Worm (Caenorhabditis elegans) whole organism, L1 larva: ENCODE measurements around the gene let-92.

Source experiments
- lsy-2 ChIP-seq, 2 experiments: fragments of 150-350 bp; optimal IDR thresholded peaks; 2 replicates each; lab custom pipeline; 2014; ENCODE audit warnings: missing biosample characterization in 2 of 2, missing genetic modification characterization in 2 of 2
- unc-62 ChIP-seq: fragments of 150-350 bp; optimal IDR thresholded peaks from 2 replicates; lab custom pipeline; 2014; ENCODE audit warnings: missing biosample characterization, missing genetic modification reagents, missing genetic modification characterization

DNA sequence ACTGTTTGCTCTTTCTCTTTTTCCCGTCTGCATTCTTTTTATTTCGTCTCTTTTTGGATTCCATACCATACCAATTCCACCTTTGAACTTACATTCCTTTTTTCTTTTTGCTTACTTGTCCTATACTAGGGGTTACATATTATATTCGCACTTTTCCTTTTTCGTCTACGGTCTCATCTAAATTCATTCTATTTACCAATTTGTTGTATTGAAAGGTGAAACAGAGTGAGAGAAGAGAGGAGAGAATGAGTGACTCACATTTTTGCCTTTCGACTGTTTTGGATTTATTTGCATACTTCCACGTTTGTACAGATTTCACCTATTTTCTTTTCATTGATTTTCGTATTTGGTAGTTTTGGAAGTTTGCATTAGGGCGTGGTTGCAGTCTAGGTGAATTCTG is 5.2 kb downstream of the let-92 start:
- no peak for TF ChIP-seq unc-62 (GFP tag; lab: Kevin White, UChicago)
- TF ChIP-seq lsy-2 (tag; optimal IDR thresholded peaks at IDR 0.05; lab: Kevin White, UChicago) = no peak
